Worm (Caenorhabditis elegans): ENCODE measurements around the gene agxt-1.

The agxt-1 gene

DNA sequence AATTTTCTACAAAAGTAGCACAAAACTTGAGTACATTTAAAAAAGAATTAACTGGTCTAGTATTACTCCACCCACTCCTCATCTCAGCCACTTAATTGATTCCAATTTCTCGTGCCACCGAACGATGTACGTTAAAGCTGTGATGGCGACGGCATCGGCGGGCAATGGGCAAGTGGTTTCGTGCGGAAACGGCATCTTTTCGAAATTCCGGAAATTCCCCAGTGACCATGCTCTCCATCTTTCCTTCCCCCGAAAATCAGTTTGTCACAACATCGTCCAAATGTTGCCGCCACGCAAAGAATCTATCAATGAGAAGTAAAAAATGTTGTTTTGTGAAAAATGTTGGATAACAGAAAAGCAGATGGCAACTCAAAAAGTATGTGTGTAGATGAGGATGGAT is 12.5 kb upstream of the agxt-1 start:
- TF ChIP-seq skn-1 (tag; optimal IDR thresholded peaks at IDR 0.05) (no peak), lin-39 (tag; optimal IDR thresholded peaks at IDR 0.05) (peak; percentile 16)

DNA sequence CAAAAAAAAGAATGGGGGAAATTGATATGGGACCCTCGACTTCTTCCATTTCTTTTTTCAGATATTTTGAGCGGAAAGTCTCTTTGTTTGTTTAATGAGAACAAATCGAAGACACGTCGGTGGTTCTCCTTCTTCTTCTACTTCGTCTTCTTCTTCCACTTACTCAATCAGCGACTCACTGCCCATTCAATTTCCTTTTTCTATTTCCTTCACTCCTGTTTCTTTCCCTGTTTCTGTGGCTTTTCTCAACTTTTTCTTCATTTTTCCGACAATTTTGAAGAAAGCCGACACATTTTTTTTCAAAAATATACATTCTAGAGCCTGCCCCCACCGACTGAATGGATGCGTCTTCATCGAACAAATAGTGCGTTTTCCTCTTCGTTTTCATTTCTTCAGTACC is 9.5 kb upstream of the agxt-1 start, which contains the start of gene F46C5.4:
TSS of gene F46C5.4 (plus strand) at position 222 of the 400 bp plus-strand sequence.
- TF ChIP-seq nhr-237 (tag; optimal IDR thresholded peaks at IDR 0.05) (no peak), fkh-10 (GFP tag; optimal IDR thresholded peaks at IDR 0.05) (peak; percentile 69)

DNA sequence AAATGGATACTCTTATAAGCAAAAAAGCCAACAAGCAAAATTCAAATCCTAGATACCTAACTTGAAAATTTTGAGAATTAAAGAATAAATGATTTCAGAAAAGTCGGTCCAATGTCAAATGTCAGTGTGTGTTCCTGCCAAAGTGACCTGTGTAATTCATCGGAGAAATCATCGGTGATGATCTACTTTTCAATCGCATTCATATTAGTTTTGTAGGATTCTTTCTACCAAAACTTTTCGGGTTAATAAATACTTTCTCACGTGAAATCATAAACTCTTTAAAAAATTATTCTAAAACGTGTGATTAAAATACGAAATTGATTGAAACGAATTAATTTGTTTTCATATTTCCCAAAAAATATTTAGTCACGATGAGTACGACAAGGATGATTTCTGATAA is 6.4 kb upstream of the agxt-1 start, which contains the start of gene F46C5.7:
TSS of gene F46C5.7 (plus strand) at position 301 of the 400 bp plus-strand sequence.
- TF ChIP-seq ceh-9 (tag; optimal IDR thresholded peaks at IDR 0.05): no peak
- TF ChIP-seq elt-3 (tag; optimal IDR thresholded peaks at IDR 0.05): no peak
- no peak for TF ChIP-seq ceh-16 (tag; optimal IDR thresholded peaks at IDR 0.05)
- no peak for TF ChIP-seq elt-2 (tag; optimal IDR thresholded peaks at IDR 0.05)
- no peak for TF ChIP-seq mml-1 (tag; optimal IDR thresholded peaks at IDR 0.05)
- TF ChIP-seq ZK546.5 (tag; optimal IDR thresholded peaks at IDR 0.05): no peak
- TF ChIP-seq lin-39 (tag; optimal IDR thresholded peaks at IDR 0.05): no peak
- no peak for TF ChIP-seq nhr-28 (tag; optimal IDR thresholded peaks at IDR 0.05)
- no peak for TF ChIP-seq fkh-2 (tag; optimal IDR thresholded peaks at IDR 0.05)
- no peak for TF ChIP-seq lin-15B (tag; optimal IDR thresholded peaks at IDR 0.05)
- no peak for TF ChIP-seq fos-1 (tag; optimal IDR thresholded peaks at IDR 0.05)
- no peak for TF ChIP-seq lsy-12 (tag; optimal IDR thresholded peaks at IDR 0.05)
- TF ChIP-seq tbx-2 (tag; optimal IDR thresholded peaks at IDR 0.05): no peak

DNA sequence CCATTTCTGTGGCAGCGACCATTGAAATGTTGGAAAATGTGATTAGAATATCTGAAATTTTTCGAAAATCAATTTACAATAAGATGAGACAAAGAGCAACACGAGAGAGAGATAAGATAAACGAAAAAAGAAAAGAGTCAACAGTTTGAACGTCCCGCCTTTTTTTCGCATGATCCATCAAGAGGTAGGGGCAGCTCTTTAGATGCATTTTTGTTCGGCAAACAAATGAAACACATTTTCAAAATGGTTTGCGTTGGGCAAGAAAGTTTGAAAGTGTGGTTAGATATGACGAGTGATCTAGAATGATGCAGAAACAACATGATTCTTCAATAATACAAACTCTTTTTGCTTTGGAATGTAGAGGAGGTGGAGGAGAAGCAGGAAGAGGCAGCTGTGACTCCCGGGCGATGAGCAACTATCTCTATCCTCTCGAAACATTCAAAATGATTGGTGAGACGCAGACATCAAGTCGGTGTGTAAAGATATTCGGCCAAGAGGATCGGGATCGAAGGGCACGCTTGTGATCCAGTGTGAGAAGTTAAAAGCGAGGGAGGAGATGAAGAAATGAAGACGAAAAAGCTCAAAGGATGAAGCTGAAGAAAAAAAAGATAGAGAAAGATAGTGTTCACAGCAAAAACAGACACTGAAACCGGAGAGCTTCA is 802 bp upstream of the agxt-1 start, which contains the start of gene F46C5.6:
TSS of gene F46C5.6 (minus strand) at position 51 of the 662 bp plus-strand sequence.
- TF ChIP-seq elt-1 (tag; optimal IDR thresholded peaks at IDR 0.05) (no peak), ztf-4 (tag; optimal IDR thresholded peaks at IDR 0.05) (no peak), egl-5 (tag; optimal IDR thresholded peaks at IDR 0.05) (peak; percentile 3)

DNA sequence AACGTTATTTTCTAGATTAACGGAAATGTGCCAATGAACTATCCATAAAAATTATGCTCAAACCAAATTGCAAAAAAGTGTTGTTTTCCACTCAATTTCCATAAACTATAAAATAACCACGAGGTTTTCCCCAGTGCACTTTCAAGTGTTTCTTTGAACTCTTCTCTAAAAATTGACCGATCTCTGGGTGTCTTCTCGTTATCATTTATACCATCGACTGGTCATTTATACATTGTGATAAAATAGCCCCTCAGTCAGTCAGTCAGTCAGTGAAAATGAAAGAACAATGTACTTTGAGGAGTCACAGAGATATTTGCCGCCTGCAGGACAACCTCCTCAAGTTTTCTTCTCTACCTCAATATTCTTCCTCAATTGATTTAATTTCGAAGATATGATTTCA is 534 bp downstream of the agxt-1 start:
- TF ChIP-seq pqm-1 (tag; optimal IDR thresholded peaks at IDR 0.05): peak; percentile 39
- TF ChIP-seq nhr-12 (tag; optimal IDR thresholded peaks at IDR 0.05): no peak
- TF ChIP-seq ztf-4 (tag; optimal IDR thresholded peaks at IDR 0.05): no peak

DNA sequence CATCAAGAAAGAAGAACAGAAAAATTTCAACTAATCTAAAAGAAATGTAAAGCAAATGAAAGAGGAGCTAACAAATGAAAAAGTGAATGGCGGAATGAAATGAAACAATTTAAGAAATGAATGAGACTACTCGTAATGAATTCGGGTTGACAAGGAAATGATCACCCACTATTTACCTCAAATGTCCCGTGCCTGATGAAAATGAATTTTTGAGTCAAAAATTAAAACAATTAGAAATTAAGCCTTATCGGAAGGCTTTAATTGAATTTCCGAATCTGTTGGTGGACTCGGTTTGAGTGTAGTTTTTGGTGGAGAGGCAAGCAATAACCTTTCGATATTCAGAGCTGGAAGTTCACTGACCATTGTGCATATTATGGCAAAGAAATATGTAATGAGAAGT is 3.6 kb downstream of the agxt-1 start:
- TF ChIP-seq nhr-12 (tag; optimal IDR thresholded peaks at IDR 0.05) (no peak), fos-1 (tag; optimal IDR thresholded peaks at IDR 0.05) (no peak), nhr-77 (tag; optimal IDR thresholded peaks at IDR 0.05) (no peak), mml-1 (tag; optimal IDR thresholded peaks at IDR 0.05) (no peak), nfya-1 (tag; optimal IDR thresholded peaks at IDR 0.05; ENCODE audit: insufficient read depth) (no peak), lsy-12 (tag; optimal IDR thresholded peaks at IDR 0.05) (no peak), fkh-2 (tag; optimal IDR thresholded peaks at IDR 0.05) (no peak), nhr-11 (tag; optimal IDR thresholded peaks at IDR 0.05) (no peak), mdl-1 (tag; optimal IDR thresholded peaks at IDR 0.05) (no peak), ztf-4 (tag; optimal IDR thresholded peaks at IDR 0.05) (no peak), nhr-25 (tag; optimal IDR thresholded peaks at IDR 0.05) (no peak), eor-1 (tag; optimal IDR thresholded peaks at IDR 0.05) (no peak), ceh-82 (tag; optimal IDR thresholded peaks at IDR 0.05) (no peak), fkh-10 (GFP tag; optimal IDR thresholded peaks at IDR 0.05) (no peak), unc-62 (GFP tag; optimal IDR thresholded peaks at IDR 0.05) (no peak), daf-12 (tag; optimal IDR thresholded peaks at IDR 0.05) (no peak), unc-39 (tag; optimal IDR thresholded peaks at IDR 0.05) (no peak), lin-39 (tag; optimal IDR thresholded peaks at IDR 0.05) (no peak), zag-1 (tag; optimal IDR thresholded peaks at IDR 0.05) (no peak), nhr-76 (tag; optimal IDR thresholded peaks at IDR 0.05) (no peak)

All from whole organism, L3 larva.